Fruit fly (Drosophila melanogaster): ENCODE data around the gene Tango4.

The Tango4 gene

dm6 chrX:12032136-12032682, 11.3 kb downstream of the Tango4 start, which contains the start of gene Cyp318a1:
TSS of gene Cyp318a1 (plus strand) at chrX:12032632.
- TF ChIP-seq Hr78 (GFP tag; optimal IDR thresholded peaks at IDR 0.05): no peak

dm6 chrX:12034713-12035112, 13.8 kb downstream of the Tango4 start:
- TF ChIP-seq dsf (GFP tag; optimal IDR thresholded peaks at IDR 0.05; ENCODE audit: borderline replicate concordance): no peak
- no peak for TF ChIP-seq HLH106 (tag; optimal IDR thresholded peaks at IDR 0.05)
- no peak for TF ChIP-seq usp (GFP tag; optimal IDR thresholded peaks at IDR 0.05)
- no peak for TF ChIP-seq fru (GFP tag; optimal IDR thresholded peaks at IDR 0.05)

dm6 chrX:12035207-12035606, 14.3 kb downstream of the Tango4 start:
- TF ChIP-seq brk (GFP tag; optimal IDR thresholded peaks at IDR 0.05): peak; percentile 19
- no peak for TF ChIP-seq dmrt93B (GFP tag; optimal IDR thresholded peaks at IDR 0.05)
- no peak for TF ChIP-seq psq (GFP tag; optimal IDR thresholded peaks at IDR 0.05)
- TF ChIP-seq Jra (GFP tag; optimal IDR thresholded peaks at IDR 0.05): no peak
- peak; percentile 51 for TF ChIP-seq Myc (optimal IDR thresholded peaks at IDR 0.05)
- no peak for TF ChIP-seq sage (GFP tag; optimal IDR thresholded peaks at IDR 0.05)
- TF ChIP-seq ey (GFP tag; optimal IDR thresholded peaks at IDR 0.05): no peak

dm6 chrX:12043398-12043797, 22.5 kb downstream of the Tango4 start, which contains the start of gene Ten-a:
TSS of gene Ten-a (plus strand) at chrX:12043698.
- TF ChIP-seq Vsx2 (GFP tag; optimal IDR thresholded peaks at IDR 0.05; ENCODE audit: partially characterized antibody) (no peak), tai (GFP tag; optimal IDR thresholded peaks at IDR 0.05) (no peak), fru (GFP tag; optimal IDR thresholded peaks at IDR 0.05) (no peak), CG32264 (GFP tag; optimal IDR thresholded peaks at IDR 0.05) (no peak), HLH106 (tag; optimal IDR thresholded peaks at IDR 0.05) (no peak)

dm6 chrX:12050292-12050691, 29.4 kb downstream of the Tango4 start:
- no peak for TF ChIP-seq psq (GFP tag; optimal IDR thresholded peaks at IDR 0.05)
- TF ChIP-seq Rel (GFP tag; optimal IDR thresholded peaks at IDR 0.05): no peak
- TF ChIP-seq Rel (tag; optimal IDR thresholded peaks at IDR 0.05): no peak
- no peak for TF ChIP-seq dsf (GFP tag; optimal IDR thresholded peaks at IDR 0.05; ENCODE audit: borderline replicate concordance)
- TF ChIP-seq jim (GFP tag; optimal IDR thresholded peaks at IDR 0.05): no peak

dm6 chrX:12056535-12056934, 35.7 kb downstream of the Tango4 start, which contains the start of gene Uch-L5R:
TSS of gene Uch-L5R (minus strand) at chrX:12056635.
- no peak for TF ChIP-seq h (GFP tag; optimal IDR thresholded peaks at IDR 0.05)
- TF ChIP-seq sage (GFP tag; optimal IDR thresholded peaks at IDR 0.05): no peak
- no peak for TF ChIP-seq ey (GFP tag; optimal IDR thresholded peaks at IDR 0.05)
- no peak for TF ChIP-seq lola (GFP tag; optimal IDR thresholded peaks at IDR 0.05)
- no peak for TF ChIP-seq GATAd (GFP tag; optimal IDR thresholded peaks at IDR 0.05)
- TF ChIP-seq foxo (GFP tag; optimal IDR thresholded peaks at IDR 0.05): no peak
- no peak for TF ChIP-seq dsf (GFP tag; optimal IDR thresholded peaks at IDR 0.05; ENCODE audit: borderline replicate concordance)
- TF ChIP-seq OdsH (GFP tag; optimal IDR thresholded peaks at IDR 0.05): no peak
- no peak for TF ChIP-seq jim (GFP tag; optimal IDR thresholded peaks at IDR 0.05)

dm6 chrX:12059495-12059894, 38.6 kb downstream of the Tango4 start, which contains the start of gene Muc11A:
TSS of gene Muc11A (plus strand) at chrX:12059795.
- no peak for TF ChIP-seq Rel (GFP tag; optimal IDR thresholded peaks at IDR 0.05)
- TF ChIP-seq Rel (tag; optimal IDR thresholded peaks at IDR 0.05): no peak
- no peak for TF ChIP-seq jim (GFP tag; optimal IDR thresholded peaks at IDR 0.05)
- TF ChIP-seq br (GFP tag; optimal IDR thresholded peaks at IDR 0.05): no peak
- no peak for TF ChIP-seq tai (GFP tag; optimal IDR thresholded peaks at IDR 0.05)
- no peak for TF ChIP-seq CG9705 (GFP tag; optimal IDR thresholded peaks at IDR 0.05)
- no peak for TF ChIP-seq usp (GFP tag; optimal IDR thresholded peaks at IDR 0.05)
- no peak for TF ChIP-seq fru (GFP tag; optimal IDR thresholded peaks at IDR 0.05)
- TF ChIP-seq psq (GFP tag; optimal IDR thresholded peaks at IDR 0.05): no peak
- no peak for TF ChIP-seq CG32264 (GFP tag; optimal IDR thresholded peaks at IDR 0.05)
- no peak for TF ChIP-seq Dfd (GFP tag; optimal IDR thresholded peaks at IDR 0.05)
- no peak for TF ChIP-seq dl (GFP tag; optimal IDR thresholded peaks at IDR 0.05; ENCODE audit: insufficient read depth in 1 of 2, partially characterized antibody in 2 of 2)
- no peak for TF ChIP-seq sv (GFP tag; optimal IDR thresholded peaks at IDR 0.05)
- TF ChIP-seq N (GFP tag; optimal IDR thresholded peaks at IDR 0.05): no peak

Data from whole organism, wandering third instar larva.